Fruit fly (Drosophila melanogaster): Measurements from ENCODE around the gene Ranbp21.

Gene Ranbp21

dm6 chrX:19651757-19652419 is at the start of gene Ranbp21, which contains the start of gene Elys:
Ranbp21 (minus strand) TSS chrX:19652269.
Elys (plus strand) TSS chrX:19652305.
- no peak for TF ChIP-seq noc (tag; optimal IDR thresholded peaks at IDR 0.05)

dm6 chrX:19701611-19702010 is 49.5 kb upstream of the Ranbp21 start, which contains the start of gene Tcs4:
Tcs4 (minus strand) TSS chrX:19701755.
- no peak for TF ChIP-seq noc (tag; optimal IDR thresholded peaks at IDR 0.05)

- TF ChIP-seq noc (tag; optimal IDR thresholded peaks at IDR 0.05) = no peak
Measured at dm6 chrX:19697255-19697877, 45.3 kb upstream of the Ranbp21 start.

- no peak for TF ChIP-seq noc (tag; optimal IDR thresholded peaks at IDR 0.05)
Measured at dm6 chrX:19696845-19697244, 44.8 kb upstream of the Ranbp21 start, which contains the start of gene Cdc42. Cdc42 (plus strand) TSS chrX:19697091.

dm6 chrX:19694792-19695558 is 42.9 kb upstream of the Ranbp21 start, which contains the start of gene CG14229:
CG14229 (minus strand) TSS chrX:19695250.
- TF ChIP-seq noc (tag; optimal IDR thresholded peaks at IDR 0.05) = no peak

- TF ChIP-seq noc (tag; optimal IDR thresholded peaks at IDR 0.05) = peak; percentile 77
Measured at dm6 chrX:19692951-19693698, 41.1 kb upstream of the Ranbp21 start, which contains the start of gene Mer. Mer (minus strand) TSS chrX:19693500.

dm6 chrX:19690050-19690449 is 38.0 kb upstream of the Ranbp21 start:
- no peak for TF ChIP-seq noc (tag; optimal IDR thresholded peaks at IDR 0.05)

- TF ChIP-seq noc (tag; optimal IDR thresholded peaks at IDR 0.05) = no peak
Measured at dm6 chrX:19688848-19689247, 36.8 kb upstream of the Ranbp21 start, which contains the start of gene CG14227. CG14227 (minus strand) TSS chrX:19688948.

- TF ChIP-seq noc (tag; optimal IDR thresholded peaks at IDR 0.05) = no peak
Measured at dm6 chrX:19684048-19684447, 32.0 kb upstream of the Ranbp21 start.

dm6 chrX:19683040-19683875 is 31.2 kb upstream of the Ranbp21 start, which contains the start of the genes dome and Ubqn:
dome (minus strand) TSS chrX:19683518.
Ubqn (plus strand) TSS chrX:19683808.
- peak; percentile 42 for TF ChIP-seq noc (tag; optimal IDR thresholded peaks at IDR 0.05)

- TF ChIP-seq noc (tag; optimal IDR thresholded peaks at IDR 0.05) = no peak
Measured at dm6 chrX:19679207-19679606, 27.1 kb upstream of the Ranbp21 start.

dm6 chrX:19675662-19676061 is 23.6 kb upstream of the Ranbp21 start, which contains the start of gene et:
et (minus strand) TSS chrX:19675891.
- no peak for TF ChIP-seq noc (tag; optimal IDR thresholded peaks at IDR 0.05)

- peak; percentile 99 for TF ChIP-seq noc (tag; optimal IDR thresholded peaks at IDR 0.05)
Measured at dm6 chrX:19668405-19668804, 16.3 kb upstream of the Ranbp21 start.

- no peak for TF ChIP-seq noc (tag; optimal IDR thresholded peaks at IDR 0.05)
Measured at dm6 chrX:19667444-19668104, 15.5 kb upstream of the Ranbp21 start.

All from whole organism, larva.